Fruit fly (Drosophila melanogaster) whole organism: Measurements from ENCODE around the gene CG46317.

Experiments used
- CG8478 ChIP-seq: fragments of >200 bp; optimal IDR thresholded peaks from 2 replicates; lab custom pipeline; 2018; ENCODE audit warnings: inconsistent platforms
- Dll ChIP-seq: fragments of >200 bp; optimal IDR thresholded peaks from 2 replicates; lab custom pipeline; 2017
- EcR ChIP-seq, 2 experiments: fragments of >200 bp; optimal IDR thresholded peaks; 2 replicates each; lab custom pipeline; 2017; ENCODE audit warnings: missing biosample characterization in 2 of 2, missing genetic modification characterization in 2 of 2, missing genetic modification reagents in 2 of 2
- pan ChIP-seq: fragments of >200 bp; optimal IDR thresholded peaks from 2 replicates; lab custom pipeline; 2017
- usp ChIP-seq: fragments of >200 bp; optimal IDR thresholded peaks from 2 replicates; lab custom pipeline; 2017; ENCODE audit warnings: missing biosample characterization, missing genetic modification characterization, mixed read lengths

- TF ChIP-seq usp (GFP tag; lab: Kevin White, UChicago) = no peak
- no peak for TF ChIP-seq CG8478
- TF ChIP-seq EcR (GFP tag; optimal IDR thresholded peaks at IDR 0.05; lab: Kevin White, UChicago) = no peak
- no peak for TF ChIP-seq Dll
- TF ChIP-seq pan (lab: Kevin White, UChicago) = no peak
Measured at dm6 chrX:14214505-14215449, 46.2 kb upstream of the CG46317 start.
